Fruit fly (Drosophila melanogaster): ENCODE measurements around the gene CG14313.

CG14313 gene

DNA sequence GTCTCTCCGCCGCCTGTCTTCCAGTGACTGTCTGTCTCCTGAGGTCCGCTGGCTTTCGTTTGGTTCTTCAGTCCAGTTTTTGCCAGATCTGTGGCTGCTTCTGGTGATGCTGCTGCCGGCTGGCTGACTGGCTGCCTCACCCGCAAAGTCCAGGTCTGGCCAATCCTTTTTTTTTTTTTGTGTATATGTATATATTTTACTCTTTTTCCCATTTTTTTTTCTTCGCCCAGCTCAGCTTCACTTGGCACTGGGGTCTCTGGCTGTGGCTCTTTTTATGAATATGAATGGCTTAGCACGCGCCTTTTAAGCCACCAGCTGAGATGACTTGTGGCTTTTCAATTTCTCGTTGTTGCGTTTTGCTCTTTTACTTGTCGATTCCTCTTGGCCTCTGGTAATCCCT is 45.1 kb downstream of the CG14313 start:
- peak; percentile 88 for TF ChIP-seq nom (GFP tag; optimal IDR thresholded peaks at IDR 0.05)
- TF ChIP-seq luna (GFP tag; optimal IDR thresholded peaks at IDR 0.05), result no peak
- no peak for TF ChIP-seq zfh1 (GFP tag; IDR thresholded peaks at IDR 0.05)
- peak in 1 of 2 experiments; percentile 49 for TF ChIP-seq bsh (GFP tag; optimal IDR thresholded peaks at IDR 0.05)
- no peak for TF ChIP-seq Six4 (GFP tag; optimal IDR thresholded peaks at IDR 0.05)
- TF ChIP-seq Ets65A (GFP tag), result peak; percentile 54

DNA sequence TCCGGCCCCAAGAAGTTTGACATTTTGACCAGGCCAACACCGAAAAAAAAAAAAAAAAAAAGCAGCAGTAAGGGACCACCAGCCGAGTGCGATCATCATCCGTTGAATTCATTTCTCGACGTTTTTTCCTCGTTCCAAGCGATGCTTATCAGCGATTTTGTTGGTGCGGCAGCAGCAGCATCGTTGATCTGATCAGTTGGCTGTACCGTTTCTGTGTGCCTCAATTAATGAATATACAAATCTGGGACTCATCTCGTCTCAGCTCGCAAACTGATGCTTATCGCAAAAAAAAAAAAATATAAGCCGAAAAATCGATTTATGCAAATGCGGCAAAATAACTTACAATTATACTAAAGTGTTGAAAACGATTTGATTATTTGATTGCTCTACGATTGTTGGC is 46.9 kb downstream of the CG14313 start:
- peak; percentile 95 for TF ChIP-seq grn (GFP tag; optimal IDR thresholded peaks at IDR 0.05)
- TF ChIP-seq cas (GFP tag; IDR thresholded peaks at IDR 0.05), result no peak
- no peak for TF ChIP-seq E2f2 (GFP tag; IDR thresholded peaks at IDR 0.05)
- TF ChIP-seq Hey (tag; optimal IDR thresholded peaks at IDR 0.05), result no peak
- peak; percentile 48 for TF ChIP-seq Ets65A (GFP tag)
- TF ChIP-seq sens (GFP tag), result peak; percentile 7
- no peak for TF ChIP-seq sd (tag; optimal IDR thresholded peaks at IDR 0.05)
- TF ChIP-seq CG16813 (GFP tag; IDR thresholded peaks at IDR 0.05; ENCODE audit: partially characterized antibody), result no peak
- TF ChIP-seq sqz (GFP tag; optimal IDR thresholded peaks at IDR 0.05), result peak; percentile 15
- no peak for TF ChIP-seq prd (optimal IDR thresholded peaks at IDR 0.05)
- TF ChIP-seq prd (GFP tag; IDR thresholded peaks at IDR 0.05), result no peak
- TF ChIP-seq Awh (GFP tag; IDR thresholded peaks at IDR 0.05), result peak; percentile 68
